Fruit fly (Drosophila melanogaster): ENCODE data around the gene wol.

The wol gene

dm6 chr2L:8350560-8351171, 47.9 kb upstream of the wol start (continued):
- TF ChIP-seq fd102C (GFP tag; optimal IDR thresholded peaks at IDR 0.05) (no peak), bsh (GFP tag; optimal IDR thresholded peaks at IDR 0.05) (no peak), Deaf1 (tag; optimal IDR thresholded peaks at IDR 0.05) (no peak), HLH3B (GFP tag; IDR thresholded peaks at IDR 0.05) (peak; percentile 29; the same call in 1 of the 2 replicates), CG15696 (tag; optimal IDR thresholded peaks at IDR 0.05) (no peak), p53 (GFP tag; optimal IDR thresholded peaks at IDR 0.05) (no peak), C15 (GFP tag; IDR thresholded peaks at IDR 0.05) (no peak), CG4328 (GFP tag; optimal IDR thresholded peaks at IDR 0.05) (no peak), jumu (GFP tag; optimal IDR thresholded peaks at IDR 0.05) (no peak), her (GFP tag; optimal IDR thresholded peaks at IDR 0.05) (peak; percentile 28), Dp (GFP tag; optimal IDR thresholded peaks at IDR 0.05) (no peak), CG8281 (tag; optimal IDR thresholded peaks at IDR 0.05) (no peak), Dref (GFP tag; IDR thresholded peaks at IDR 0.05) (no peak), pnt (GFP tag; optimal IDR thresholded peaks at IDR 0.05) (no peak), Bdp1 (GFP tag; optimal IDR thresholded peaks at IDR 0.05) (no peak), Nf-YA (GFP tag; IDR thresholded peaks at IDR 0.05) (no peak), Chrac-16 (GFP tag; optimal IDR thresholded peaks at IDR 0.05) (no peak), CG4617 (GFP tag; optimal IDR thresholded peaks at IDR 0.05; ENCODE audit: borderline replicate concordance) (no peak), Ravus (GFP tag; IDR thresholded peaks at IDR 0.05) (no peak), CG14667 (GFP tag; IDR thresholded peaks at IDR 0.05) (no peak), CG18011 (GFP tag; optimal IDR thresholded peaks at IDR 0.05) (peak; percentile 17), Ets97D (GFP tag; optimal IDR thresholded peaks at IDR 0.05) (no peak), salm (tag; optimal IDR thresholded peaks at IDR 0.05) (peak; percentile 39), ase (GFP tag; IDR thresholded peaks at IDR 0.05) (no peak), ssp (GFP tag; IDR thresholded peaks at IDR 0.05) (no peak), Opbp (GFP tag; IDR thresholded peaks at IDR 0.05; ENCODE audit: partially characterized antibody) (no peak), Jarid2 (GFP tag; optimal IDR thresholded peaks at IDR 0.05) (peak; percentile 19), CG4854 (GFP tag; optimal IDR thresholded peaks at IDR 0.05) (no peak), CG34224 (GFP tag; IDR thresholded peaks at IDR 0.05; ENCODE audit: partially characterized antibody) (no peak), CG12391 (tag; optimal IDR thresholded peaks at IDR 0.05) (peak; percentile 21), sc (optimal IDR thresholded peaks at IDR 0.05) (no peak), sc (GFP tag; optimal IDR thresholded peaks at IDR 0.05) (no peak), H15 (GFP tag; IDR thresholded peaks at IDR 0.05) (no peak), CG17912 (GFP tag; optimal IDR thresholded peaks at IDR 0.05) (no peak), Hr51 (GFP tag; optimal IDR thresholded peaks at IDR 0.05) (peak in 1 of 2 experiments; percentile 26), CG13287 (GFP tag; IDR thresholded peaks at IDR 0.05; ENCODE audit: partially characterized antibody) (no peak), Sry-δ (GFP tag; optimal IDR thresholded peaks at IDR 0.05) (no peak), repo (GFP tag; optimal IDR thresholded peaks at IDR 0.05) (no peak), MBD-R2 (GFP tag; IDR thresholded peaks at IDR 0.05) (no peak)

- peak; percentile 82 for TF ChIP-seq Adf1 (GFP tag; IDR thresholded peaks at IDR 0.05)
- no peak for TF ChIP-seq CG12744 (GFP tag; optimal IDR thresholded peaks at IDR 0.05)
- TF ChIP-seq sd (tag; optimal IDR thresholded peaks at IDR 0.05), result peak; percentile 20
- no peak for TF ChIP-seq gfzf (GFP tag; optimal IDR thresholded peaks at IDR 0.05)
- no peak for TF ChIP-seq Awh (GFP tag; IDR thresholded peaks at IDR 0.05)
- no peak for TF ChIP-seq CG18476 (GFP tag; optimal IDR thresholded peaks at IDR 0.05)
- no peak for TF ChIP-seq trh (GFP tag; optimal IDR thresholded peaks at IDR 0.05)
- peak; percentile 58 for TF ChIP-seq Med (GFP tag)
- no peak for TF ChIP-seq CG12391 (tag; optimal IDR thresholded peaks at IDR 0.05)
- TF ChIP-seq crc (GFP tag; optimal IDR thresholded peaks at IDR 0.05), result no peak
- no peak for TF ChIP-seq yki (optimal IDR thresholded peaks at IDR 0.05)
- TF ChIP-seq al (GFP tag; IDR thresholded peaks at IDR 0.05), result no peak
- no peak for TF ChIP-seq Ptx1 (GFP tag; IDR thresholded peaks at IDR 0.05)
- TF ChIP-seq Oli (tag; optimal IDR thresholded peaks at IDR 0.05), result no peak
- TF ChIP-seq CG4328 (GFP tag; optimal IDR thresholded peaks at IDR 0.05), result no peak
- TF ChIP-seq CG5245 (GFP tag; optimal IDR thresholded peaks at IDR 0.05), result no peak
Measured at dm6 chr2L:8346260-8346659, 43.5 kb upstream of the wol start, which contains the start of gene CG7778. TSS of gene CG7778 (plus strand) at chr2L:8346620.
